Fruit fly (Drosophila melanogaster): Measurements from ENCODE around the gene Gs1.

Gs1 gene

dm6 chr2L:131466-132270 lies at the start of gene Gs1:
Gs1 (plus strand) TSS chr2L:132077.
- TF ChIP-seq Hmr (GFP tag; optimal IDR thresholded peaks at IDR 0.05) (peak; percentile 67), Stat92E (GFP tag; optimal IDR thresholded peaks at IDR 0.05) (peak in 1 of 3 experiments; percentile 48), trem (tag; optimal IDR thresholded peaks at IDR 0.05) (no peak), gt (GFP tag; IDR thresholded peaks at IDR 0.05) (no peak), ttk (GFP tag; IDR thresholded peaks at IDR 0.05) (peak; percentile 34; the same call in 1 of the 2 replicates), Dbx (GFP tag; IDR thresholded peaks at IDR 0.05) (peak; percentile 16; the same call in 1 of the 3 replicates), Drgx (GFP tag; IDR thresholded peaks at IDR 0.05) (peak; percentile 58), CG3726 (GFP tag; IDR thresholded peaks at IDR 0.05) (0 out of 3 replicates have a peak, but pooled peaks have one; percentile 5), CG30431 (GFP tag; optimal IDR thresholded peaks at IDR 0.05) (no peak), Hr51 (GFP tag; optimal IDR thresholded peaks at IDR 0.05) (peak in 1 of 2 experiments; percentile 21), Doc3 (GFP tag; IDR thresholded peaks at IDR 0.05; ENCODE audit: partially characterized antibody) (peak; percentile 14; the same call in 1 of the 3 replicates), CG17568 (GFP tag; optimal IDR thresholded peaks at IDR 0.05) (peak; percentile 46), Meics (GFP tag; optimal IDR thresholded peaks at IDR 0.05) (peak; percentile 26), dpn (GFP tag; optimal IDR thresholded peaks at IDR 0.05) (peak; percentile 7 to 29), CG31365 (tag; optimal IDR thresholded peaks at IDR 0.05) (peak; percentile 30), ftz-f1 (GFP tag; optimal IDR thresholded peaks at IDR 0.05) (peak; percentile 89), hkb (optimal IDR thresholded peaks at IDR 0.05) (no peak), hkb (GFP tag; IDR thresholded peaks at IDR 0.05) (peak; percentile 49; the same call in 1 of the 2 replicates), Hand (GFP tag; optimal IDR thresholded peaks at IDR 0.05) (peak; percentile 15), ci (GFP tag; IDR thresholded peaks at IDR 0.05) (peak; percentile 81), CG6254 (GFP tag; optimal IDR thresholded peaks at IDR 0.05) (peak; percentile 13), dysf (GFP tag; IDR thresholded peaks at IDR 0.05) (peak; percentile 26; the same call in 1 of the 3 replicates), CG14014 (GFP tag; IDR thresholded peaks at IDR 0.05) (0 out of 2 replicates have a peak, but pooled peaks have one; percentile 29), CG12299 (tag; optimal IDR thresholded peaks at IDR 0.05) (peak; percentile 33), ewg (GFP tag; optimal IDR thresholded peaks at IDR 0.05) (peak; percentile 77), CG34376 (GFP tag; optimal IDR thresholded peaks at IDR 0.05) (peak; percentile 85), CG17359 (tag; optimal IDR thresholded peaks at IDR 0.05) (peak; percentile 17), Dp (GFP tag; optimal IDR thresholded peaks at IDR 0.05) (peak; percentile 18), CG2712 (tag; optimal IDR thresholded peaks at IDR 0.05) (peak; percentile 30), Jarid2 (GFP tag; optimal IDR thresholded peaks at IDR 0.05) (peak; percentile 89), amos (GFP tag; IDR thresholded peaks at IDR 0.05; ENCODE audit: partially characterized antibody) (peak; percentile 10; the same call in 1 of the 2 replicates), Bgb (GFP tag; IDR thresholded peaks at IDR 0.05; ENCODE audit: partially characterized antibody) (peak; percentile 50; the same call in 1 of the 2 replicates), CG18011 (GFP tag; optimal IDR thresholded peaks at IDR 0.05) (peak; percentile 4), CG7786 (GFP tag; optimal IDR thresholded peaks at IDR 0.05) (no peak), run (tag; optimal IDR thresholded peaks at IDR 0.05) (peak; percentile 7), caup (GFP tag; optimal IDR thresholded peaks at IDR 0.05; ENCODE audit: severe bottlenecking) (peak; percentile 60), CG12942 (GFP tag; optimal IDR thresholded peaks at IDR 0.05) (no peak), zfh1 (GFP tag; IDR thresholded peaks at IDR 0.05) (0 out of 3 replicates have a peak, but pooled peaks have one; percentile 12), gro (GFP tag; optimal IDR thresholded peaks at IDR 0.05) (peak; percentile 51), unc-4 (GFP tag; IDR thresholded peaks at IDR 0.05; ENCODE audit: partially characterized antibody) (peak; percentile 52), BEAF-32 (GFP tag; optimal IDR thresholded peaks at IDR 0.05) (no peak), pb (GFP tag; optimal IDR thresholded peaks at IDR 0.05) (peak; percentile 30), MTF-1 (GFP tag; optimal IDR thresholded peaks at IDR 0.05; ENCODE audit: borderline replicate concordance) (peak; percentile 37), CG13287 (GFP tag; IDR thresholded peaks at IDR 0.05; ENCODE audit: partially characterized antibody) (peak; percentile 75), wek (GFP tag; optimal IDR thresholded peaks at IDR 0.05) (no peak), CG13894 (tag; optimal IDR thresholded peaks at IDR 0.05) (peak; percentile 67)

Measured in whole organism, embryonic.